Worm (Caenorhabditis elegans) whole organism, L4 larva: ENCODE results near the gene srp-3.
A peak's percentile ranks its signal among the peaks of the same experiment; 100 is the strongest.

ENCODE experiments used
- F37D6.2 ChIP-seq: sonication (generic microtip); optimal IDR thresholded peaks from 2 replicates; lab custom pipeline; 2016; ENCODE audit warnings: mild to moderate bottlenecking, missing genetic modification characterization, missing compliant biosample characterization
- F49E8.2 ChIP-seq: sonication (generic microtip); optimal IDR thresholded peaks from 2 replicates; lab custom pipeline; 2016; ENCODE audit warnings: missing compliant biosample characterization, mild to moderate bottlenecking, missing genetic modification characterization, borderline replicate concordance
- ceh-28 ChIP-seq: fragments of 150-350 bp; optimal IDR thresholded peaks from 2 replicates; lab custom pipeline; 2014; ENCODE audit warnings: missing biosample characterization, missing genetic modification reagents, missing genetic modification characterization
- ceh-32 ChIP-seq: sonication (generic microtip); optimal IDR thresholded peaks from 2 replicates; lab custom pipeline; 2016; ENCODE audit warnings: mild to moderate bottlenecking, missing genetic modification characterization, missing compliant biosample characterization; ENCODE audit not compliant: poor library complexity
- cey-2 ChIP-seq: sonication (generic microtip); optimal IDR thresholded peaks from 3 replicates; lab custom pipeline; 2017; ENCODE audit warnings: missing genetic modification characterization, mild to moderate bottlenecking, missing compliant biosample characterization, antibody characterized with exemption, borderline replicate concordance; ENCODE audit not compliant: insufficient read depth
- daf-12 ChIP-seq: fragments of 150-350 bp; optimal IDR thresholded peaks from 2 replicates; lab custom pipeline; 2014; ENCODE audit warnings: missing biosample characterization, missing genetic modification reagents, missing genetic modification characterization
- daf-16 ChIP-seq, 3 experiments: sonication (generic microtip); optimal IDR thresholded peaks; 2 replicates each; lab custom pipeline; 2016 to 2017; ENCODE audit warnings: missing genetic modification characterization in 3 of 3, missing genetic modification reagents in 3 of 3, mild to moderate bottlenecking in 2 of 3, missing compliant biosample characterization in 2 of 3, missing biosample characterization in 1 of 3, moderate library complexity in 1 of 3
- dmd-8 ChIP-seq: fragments of 200-800 bp; sonication (Bioruptor generic); IDR thresholded peaks from 2 replicates; pipeline ENCODE4 v1.3.6; 2022; ENCODE audit warnings: missing genetic modification characterization, missing compliant biosample characterization
- dve-1 ChIP-seq: sonication (generic microtip); optimal IDR thresholded peaks from 2 replicates; lab custom pipeline; 2017; ENCODE audit warnings: antibody characterized with exemption, mild to moderate bottlenecking, missing genetic modification characterization, missing compliant biosample characterization; ENCODE audit not compliant: insufficient read depth
- fkh-10 ChIP-seq: fragments of 150-350 bp; optimal IDR thresholded peaks from 2 replicates; lab custom pipeline; 2014; ENCODE audit warnings: missing biosample characterization, missing genetic modification reagents, missing genetic modification characterization
- fos-1 ChIP-seq: fragments of 150-350 bp; optimal IDR thresholded peaks from 2 replicates; lab custom pipeline; 2014; ENCODE audit warnings: missing biosample characterization, missing genetic modification characterization
- hif-1 ChIP-seq, 2 experiments: sonication (generic microtip); optimal IDR thresholded peaks; 2 replicates each; lab custom pipeline; 2016 to 2017; ENCODE audit warnings: missing compliant biosample characterization in 2 of 2, missing genetic modification characterization in 2 of 2, missing genetic modification reagents in 2 of 2, missing genotype in 2 of 2, mild to moderate bottlenecking in 1 of 2
- hlh-11 ChIP-seq: fragments of 200-800 bp; sonication (Bioruptor generic); optimal IDR thresholded peaks from 2 replicates; lab custom pipeline; 2018; ENCODE audit warnings: mild to moderate bottlenecking, missing genetic modification characterization, missing compliant biosample characterization
- hmg-1.1 ChIP-seq: fragments of 200-800 bp; sonication (Bioruptor generic); IDR thresholded peaks from 2 replicates; pipeline ENCODE4 v1.3.6; 2022; ENCODE audit warnings: missing genetic modification reagents, missing genetic modification characterization, missing compliant biosample characterization
- lin-29 ChIP-seq: fragments of 200-800 bp; sonication (Bioruptor generic); IDR thresholded peaks from 2 replicates; pipeline ENCODE4 v1.3.6; 2022; ENCODE audit warnings: missing genetic modification reagents, missing genetic modification characterization, missing compliant biosample characterization
- lsy-2 ChIP-seq, 2 experiments: fragments of 150-350 bp in 1 of 2; sonication (generic microtip) in 1 of 2; optimal IDR thresholded peaks; 2 replicates each; lab custom pipeline; 2014 to 2017; ENCODE audit warnings: missing biosample characterization in 2 of 2, missing genetic modification characterization in 2 of 2
- madf-9 ChIP-seq: fragments of 200-800 bp; sonication (Bioruptor generic); conservative IDR thresholded peaks from 2 replicates; pipeline ENCODE4 v1.3.6; 2022; ENCODE audit warnings: missing genetic modification reagents, missing genetic modification characterization, missing compliant biosample characterization
- mdt-29 ChIP-seq: fragments of 200-800 bp; sonication (Bioruptor generic); IDR thresholded peaks from 2 replicates; pipeline ENCODE4 v1.3.6; 2022; ENCODE audit warnings: missing genetic modification reagents, missing genetic modification characterization, missing compliant biosample characterization
- mes-2 ChIP-seq: sonication (generic microtip); optimal IDR thresholded peaks from 2 replicates; lab custom pipeline; 2016; ENCODE audit warnings: missing genotype, mild to moderate bottlenecking, missing genetic modification characterization, missing compliant biosample characterization; ENCODE audit not compliant: poor library complexity, severe bottlenecking
- mxl-2 ChIP-seq: fragments of 200-800 bp; sonication (Bioruptor generic); conservative IDR thresholded peaks from 2 replicates; pipeline ENCODE4 v1.3.6; 2022; ENCODE audit warnings: missing genetic modification reagents, missing genetic modification characterization, missing compliant biosample characterization
- mxl-3 ChIP-seq: fragments of 200-800 bp; sonication (Bioruptor generic); optimal IDR thresholded peaks from 2 replicates; lab custom pipeline; 2018; ENCODE audit warnings: mild to moderate bottlenecking, missing genetic modification characterization, missing compliant biosample characterization
- nhr-102 ChIP-seq: sonication (generic microtip); optimal IDR thresholded peaks from 2 replicates; lab custom pipeline; 2016; ENCODE audit warnings: mild to moderate bottlenecking, missing genetic modification characterization, moderate library complexity, missing compliant biosample characterization
- nhr-11 ChIP-seq: fragments of 150-350 bp; optimal IDR thresholded peaks from 2 replicates; lab custom pipeline; 2014; ENCODE audit warnings: missing biosample characterization, missing genetic modification characterization
- nhr-237 ChIP-seq: sonication (generic microtip); optimal IDR thresholded peaks from 2 replicates; lab custom pipeline; 2017; ENCODE audit warnings: missing biosample characterization, missing genetic modification characterization
- nhr-28 ChIP-seq: fragments of 150-350 bp; optimal IDR thresholded peaks from 2 replicates; lab custom pipeline; 2014; ENCODE audit warnings: missing biosample characterization, missing genetic modification characterization
- nhr-42 ChIP-seq: fragments of 200-800 bp; sonication (Bioruptor generic); IDR thresholded peaks from 2 replicates; pipeline ENCODE4 v1.3.6; 2022; ENCODE audit warnings: missing genetic modification characterization, missing compliant biosample characterization
- nhr-48 ChIP-seq: sonication (generic microtip); optimal IDR thresholded peaks from 2 replicates; lab custom pipeline; 2016; ENCODE audit warnings: mild to moderate bottlenecking, missing genetic modification characterization, missing compliant biosample characterization
- nhr-76 ChIP-seq: fragments of 150-350 bp; optimal IDR thresholded peaks from 2 replicates; lab custom pipeline; 2014; ENCODE audit warnings: missing biosample characterization, missing genetic modification characterization
- nhr-77 ChIP-seq: fragments of 150-350 bp; optimal IDR thresholded peaks from 2 replicates; lab custom pipeline; 2014; ENCODE audit warnings: missing biosample characterization, missing genetic modification characterization
- pha-4 ChIP-seq, 2 experiments: fragments of 150-350 bp in 1 of 2; fragments of 200-800 bp in 1 of 2; sonication (Bioruptor generic) in 1 of 2; IDR thresholded peaks in 1 of 2; optimal IDR thresholded peaks in 1 of 2; 2 replicates each; pipeline versions ENCODE4 v1.3.6 to Lab custom; 2014 to 2022; ENCODE audit warnings: missing genetic modification characterization in 2 of 2, missing genetic modification reagents in 2 of 2, missing biosample characterization in 1 of 2, missing compliant biosample characterization in 1 of 2
- pqm-1 ChIP-seq: sonication (generic microtip); optimal IDR thresholded peaks from 2 replicates; lab custom pipeline; 2017; ENCODE audit warnings: missing biosample characterization, missing genetic modification characterization
- rbr-2 ChIP-seq: sonication (generic microtip); optimal IDR thresholded peaks from 2 replicates; lab custom pipeline; 2016; ENCODE audit warnings: missing genotype, missing genetic modification characterization, missing compliant biosample characterization
- set-16 ChIP-seq: fragments of 200-800 bp; sonication (Bioruptor generic); IDR thresholded peaks from 2 replicates; pipeline ENCODE4 v1.3.6; 2022; ENCODE audit warnings: missing genetic modification reagents, missing genetic modification characterization, missing compliant biosample characterization
- snpc-4 ChIP-seq: fragments of 150-350 bp; optimal IDR thresholded peaks from 2 replicates; lab custom pipeline; 2014; ENCODE audit warnings: missing biosample characterization, missing genetic modification characterization
- unc-39 ChIP-seq: sonication (generic microtip); optimal IDR thresholded peaks from 2 replicates; lab custom pipeline; 2017; ENCODE audit warnings: missing biosample characterization, missing genetic modification characterization
- unc-62 ChIP-seq, 3 experiments: fragments of 150-350 bp in 1 of 3; sonication (generic microtip); optimal IDR thresholded peaks in 2 of 3; peaks in 1 of 3; 1 replicate in 1 of 3; 2 replicates in 2 of 3; lab custom pipeline; 2014 to 2017; ENCODE audit warnings: missing biosample characterization in 3 of 3, missing genetic modification characterization in 3 of 3, missing genetic modification reagents in 3 of 3, missing genotype in 1 of 3
- zfp-3 ChIP-seq: fragments of 200-800 bp; sonication (Bioruptor generic); conservative IDR thresholded peaks from 2 replicates; pipeline ENCODE4 v1.3.6; 2022; ENCODE audit warnings: missing genetic modification reagents, missing genetic modification characterization, missing compliant biosample characterization
- zip-2 ChIP-seq: fragments of 150-350 bp; optimal IDR thresholded peaks from 2 replicates; lab custom pipeline; 2014; ENCODE audit warnings: missing biosample characterization, missing genetic modification characterization
- ztf-11 ChIP-seq: fragments of 150-350 bp; optimal IDR thresholded peaks from 2 replicates; lab custom pipeline; 2014; ENCODE audit warnings: missing biosample characterization, missing genetic modification characterization

Gene srp-3

ce11 chrV:1878030-1878429 lies 30.6 kb upstream of the srp-3 start:
- TF ChIP-seq set-16 (GFP tag; lab: Robert Waterston, UW) (peak; percentile 66), dmd-8 (GFP tag; lab: Robert Waterston, UW) (no peak)

DNA sequence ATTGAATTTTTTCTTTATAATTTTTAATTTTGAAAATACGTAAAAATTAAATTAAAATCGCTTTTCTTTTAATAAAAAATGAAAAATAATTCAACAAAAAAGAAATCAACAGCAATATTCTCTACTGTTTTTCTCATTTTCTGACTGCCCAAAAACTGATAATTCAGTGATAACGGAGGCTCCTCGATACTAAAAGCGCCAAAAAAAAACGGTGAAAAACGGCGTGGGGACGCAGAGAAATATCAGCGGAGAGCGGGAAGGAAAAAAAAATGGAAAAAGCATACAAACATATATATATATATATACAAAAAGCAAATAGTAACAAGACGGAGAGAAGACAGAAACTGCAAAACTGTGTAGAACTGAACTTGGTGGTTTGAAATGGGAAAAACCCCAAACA lies 25.5 kb upstream of the srp-3 start:
- TF ChIP-seq nhr-76 (no peak), hlh-11 (peak; percentile 47), nhr-28 (tag; lab: Kevin White, UChicago) (peak; percentile 59), F37D6.2 (tag; lab: Kevin White, UChicago) (no peak), nhr-11 (tag; lab: Kevin White, UChicago) (no peak), pqm-1 (tag; lab: Kevin White, UChicago) (peak; percentile 92), daf-16 (GFP tag; optimal IDR thresholded peaks at IDR 0.05; lab: Kevin White, UChicago) (no peak), daf-16 (tag; optimal IDR thresholded peaks at IDR 0.05; lab: Kevin White, UChicago) (peak; percentile 78), zip-2 (tag; lab: Kevin White, UChicago) (no peak), fos-1 (tag; lab: Kevin White, UChicago) (no peak), nhr-77 (tag; lab: Kevin White, UChicago) (peak; percentile 33), dve-1 (peak; percentile 37), mxl-3 (no peak), madf-9 (GFP tag; lab: Robert Waterston, UW) (no peak)

ce11 chrV:1886997-1887396 lies 21.6 kb upstream of the srp-3 start:
- TF ChIP-seq mxl-2 (GFP tag; lab: Robert Waterston, UW) (no peak), ceh-32 (tag; lab: Kevin White, UChicago) (no peak), nhr-11 (tag; lab: Kevin White, UChicago) (no peak), F49E8.2 (tag; lab: Kevin White, UChicago) (no peak), fkh-10 (GFP tag; lab: Kevin White, UChicago) (no peak), ceh-28 (no peak), hmg-1.1 (GFP tag; lab: Robert Waterston, UW) (peak; percentile 57), cey-2 (no peak), rbr-2 (tag; lab: Kevin White, UChicago) (peak; percentile 1), nhr-237 (no peak), snpc-4 (tag; lab: Kevin White, UChicago) (no peak), zfp-3 (GFP tag; lab: Robert Waterston, UW) (no peak), daf-12 (tag; lab: Kevin White, UChicago) (no peak), nhr-77 (tag; lab: Kevin White, UChicago) (no peak), hlh-11 (no peak), nhr-48 (tag; lab: Kevin White, UChicago) (no peak), unc-62 (GFP tag; optimal IDR thresholded peaks at IDR 0.05 in 1 of 2; lab: Kevin White, UChicago) (peak in 1 of 2 experiments; percentile 19), unc-62 (tag; optimal IDR thresholded peaks at IDR 0.05; lab: Kevin White, UChicago) (no peak), pha-4 (GFP tag; IDR thresholded peaks at IDR 0.05; lab: Robert Waterston, UW) (no peak), pha-4 (tag; optimal IDR thresholded peaks at IDR 0.05; lab: Kevin White, UChicago) (no peak), hif-1 (tag; optimal IDR thresholded peaks at IDR 0.05; lab: Kevin White, UChicago) (no peak), ztf-11 (no peak), lin-29 (GFP tag; lab: Robert Waterston, UW) (no peak), mes-2 (tag; lab: Kevin White, UChicago) (peak; percentile 7), zip-2 (tag; lab: Kevin White, UChicago) (no peak), nhr-102 (tag; lab: Kevin White, UChicago) (no peak), unc-39 (tag; lab: Kevin White, UChicago) (no peak), nhr-76 (no peak), mdt-29 (no peak), lsy-2 (tag; optimal IDR thresholded peaks at IDR 0.05; lab: Kevin White, UChicago) (peak in 1 of 2 experiments; percentile 11), nhr-42 (GFP tag; lab: Robert Waterston, UW) (no peak)
